Worm (Caenorhabditis elegans) whole organism, L3 larva: ENCODE data around the gene sri-60.

Experiments used
- ceh-28 ChIP-seq: fragments of 150-350 bp; optimal IDR thresholded peaks from 2 replicates; lab custom pipeline; 2014; ENCODE audit warnings: missing biosample characterization, missing genetic modification reagents, missing genetic modification characterization
- nhr-76 ChIP-seq: fragments of 150-350 bp; sonication (generic microtip); optimal IDR thresholded peaks from 5 replicates; lab custom pipeline; 2014; ENCODE audit warnings: missing biosample characterization, missing genetic modification characterization

DNA sequence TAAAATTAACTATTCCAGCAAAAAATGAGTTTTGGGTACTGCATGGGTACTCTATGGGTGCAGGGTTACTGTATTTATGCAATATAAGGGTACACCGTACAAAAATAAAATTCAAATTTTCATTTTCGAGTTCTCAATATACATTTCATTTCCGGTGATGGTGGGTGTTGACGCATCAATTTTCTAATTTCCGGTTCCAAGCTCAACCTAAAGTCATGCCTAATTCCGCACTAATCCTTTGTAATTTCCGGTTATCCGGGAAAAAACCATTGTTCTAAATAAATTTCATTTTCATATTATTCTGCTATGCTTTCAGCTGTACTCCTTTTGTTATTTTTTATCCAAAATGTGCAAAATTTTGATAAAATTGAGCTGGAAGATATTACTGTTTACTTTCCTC, 43.3 kb downstream of the sri-60 start, which contains the start of gene gcy-21:
- TF ChIP-seq ceh-28 (tag; lab: Kevin White, UChicago), result no peak
- TF ChIP-seq nhr-76, result no peak
